Fruit fly (Drosophila melanogaster): ENCODE measurements around the gene tko.

dm6 chrX:2466919-2467318 lies 23.1 kb upstream of the tko start:
- TF ChIP-seq CG10348 (GFP tag; IDR thresholded peaks at IDR 0.05) (no peak), Snoo (tag; optimal IDR thresholded peaks at IDR 0.05) (no peak), Pif1A (GFP tag; optimal IDR thresholded peaks at IDR 0.05) (no peak), CG15710 (tag; optimal IDR thresholded peaks at IDR 0.05) (no peak), CG34367 (tag; optimal IDR thresholded peaks at IDR 0.05) (no peak), CG8159 (tag; optimal IDR thresholded peaks at IDR 0.05) (no peak), EcR (GFP tag; optimal IDR thresholded peaks at IDR 0.05) (no peak), D1 (tag; optimal IDR thresholded peaks at IDR 0.05) (no peak), CG12605 (GFP tag; IDR thresholded peaks at IDR 0.05) (no peak), rn (GFP tag; IDR thresholded peaks at IDR 0.05) (no peak)
